Fruit fly (Drosophila melanogaster) whole organism, embryonic: ENCODE data around the gene Hsp60B.

Experiments used
- ATbp ChIP-seq: fragments of 200-800 bp; sonication (Bioruptor generic); optimal IDR thresholded peaks from 2 replicates; lab custom pipeline; 2017; ENCODE audit warnings: missing biosample characterization, mild to moderate bottlenecking, missing genetic modification characterization, missing genetic modification reagents
- Atf6 ChIP-seq: fragments of 200-800 bp; sonication (Bioruptor generic); IDR thresholded peaks from 2 replicates; pipeline ENCODE4 v1.3.6; 2022; ENCODE audit warnings: missing biosample characterization, missing genetic modification characterization
- CG1024 ChIP-seq: fragments of 200-800 bp; sonication (Bioruptor generic); IDR thresholded peaks from 2 replicates; pipeline ENCODE4 v1.3.6; 2022; ENCODE audit warnings: missing biosample characterization, missing genetic modification characterization
- CG10321 ChIP-seq: fragments of 200-800 bp; sonication (Bioruptor generic); IDR thresholded peaks from 2 replicates; pipeline ENCODE4 v1.3.6; 2022; ENCODE audit warnings: missing biosample characterization, missing genetic modification characterization
- CG10431 ChIP-seq: fragments of 200-800 bp; sonication (Bioruptor generic); optimal IDR thresholded peaks from 3 replicates; lab custom pipeline; 2018; ENCODE audit warnings: missing biosample characterization, mild to moderate bottlenecking, missing genetic modification characterization
- CG11560 ChIP-seq: fragments of 200-800 bp; sonication (Bioruptor generic); IDR thresholded peaks from 3 replicates; pipeline ENCODE4 v1.3.6; 2022; ENCODE audit warnings: missing biosample characterization, missing genetic modification characterization
- CG12236 ChIP-seq: fragments of 200-800 bp; sonication (Bioruptor generic); optimal IDR thresholded peaks from 2 replicates; lab custom pipeline; 2016; ENCODE audit warnings: missing biosample characterization, missing genetic modification characterization
- CG12769 ChIP-seq: fragments of 200-800 bp; sonication (Bioruptor generic); optimal IDR thresholded peaks from 2 replicates; lab custom pipeline; 2019; ENCODE audit warnings: missing biosample characterization, mild to moderate bottlenecking, missing genetic modification characterization, moderate library complexity
- CG14667 ChIP-seq: fragments of 200-800 bp; sonication (Bioruptor generic); IDR thresholded peaks from 2 replicates; pipeline ENCODE4 v1.3.6; 2022; ENCODE audit warnings: missing biosample characterization, missing genetic modification characterization
- CG15514 ChIP-seq: fragments of 200-800 bp; sonication (Bioruptor generic); optimal IDR thresholded peaks from 3 replicates; lab custom pipeline; 2017; ENCODE audit warnings: missing biosample characterization, missing genetic modification characterization, mild to moderate bottlenecking, moderate library complexity, missing genetic modification reagents
- CG18011 ChIP-seq: fragments of 200-800 bp; sonication (Bioruptor generic); optimal IDR thresholded peaks from 2 replicates; lab custom pipeline; 2017; ENCODE audit warnings: missing biosample characterization, missing genetic modification characterization, mild to moderate bottlenecking, moderate library complexity, missing genotype
- CG2129 ChIP-seq: fragments of 200-800 bp; sonication (Bioruptor generic); IDR thresholded peaks from 2 replicates; pipeline ENCODE4 v1.3.6; 2022; ENCODE audit warnings: missing biosample characterization, missing genetic modification characterization; ENCODE audit not compliant: partially characterized antibody
- CG2199 ChIP-seq: fragments of 200-800 bp; sonication (Bioruptor generic); IDR thresholded peaks from 3 replicates; pipeline ENCODE4 v1.3.6; 2022; ENCODE audit warnings: missing biosample characterization, missing genetic modification characterization
- CG2678 ChIP-seq: fragments of 200-800 bp; sonication (Bioruptor generic); optimal IDR thresholded peaks from 3 replicates; lab custom pipeline; 2019; ENCODE audit warnings: missing biosample characterization, mild to moderate bottlenecking, missing genetic modification characterization, moderate library complexity
- CG30403 ChIP-seq: fragments of 200-800 bp; sonication (Bioruptor generic); optimal IDR thresholded peaks from 3 replicates; lab custom pipeline; 2016; ENCODE audit warnings: missing biosample characterization, missing genetic modification characterization
- CG3065 ChIP-seq: fragments of 200-800 bp; sonication (Bioruptor generic); optimal IDR thresholded peaks from 2 replicates; lab custom pipeline; 2016; ENCODE audit warnings: missing biosample characterization, missing genetic modification characterization
- CG3163 ChIP-seq: fragments of 200-800 bp; sonication (Bioruptor generic); optimal IDR thresholded peaks from 3 replicates; lab custom pipeline; 2016; ENCODE audit warnings: missing biosample characterization, missing genetic modification characterization
- CG34224 ChIP-seq: fragments of 200-800 bp; sonication (Bioruptor generic); IDR thresholded peaks from 3 replicates; pipeline ENCODE4 v1.3.6; 2022; ENCODE audit warnings: missing biosample characterization, missing genetic modification characterization; ENCODE audit not compliant: partially characterized antibody
- CG43689 ChIP-seq: fragments of 200-800 bp; sonication (Bioruptor generic); IDR thresholded peaks from 2 replicates; pipeline ENCODE4 v1.3.6; 2022; ENCODE audit warnings: missing biosample characterization, missing genetic modification characterization
- CG4820 ChIP-seq: fragments of 200-800 bp; sonication (Bioruptor generic); optimal IDR thresholded peaks from 3 replicates; lab custom pipeline; 2016; ENCODE audit warnings: missing biosample characterization, missing genetic modification characterization
- CG6765 ChIP-seq: fragments of 200-800 bp; sonication (Bioruptor generic); optimal IDR thresholded peaks from 3 replicates; lab custom pipeline; 2017; ENCODE audit warnings: missing biosample characterization, mild to moderate bottlenecking, missing genetic modification characterization
- CG7372 ChIP-seq: fragments of 200-800 bp; sonication (Bioruptor generic); IDR thresholded peaks from 2 replicates; pipeline ENCODE4 v1.3.6; 2022; ENCODE audit warnings: missing biosample characterization, missing genetic modification characterization
- CG8944 ChIP-seq: fragments of 200-800 bp; sonication (Bioruptor generic); optimal IDR thresholded peaks from 3 replicates; lab custom pipeline; 2016; ENCODE audit warnings: missing biosample characterization, missing genetic modification characterization
- Dad ChIP-seq: fragments of 200-800 bp; sonication (Bioruptor generic); optimal IDR thresholded peaks from 3 replicates; lab custom pipeline; 2016; ENCODE audit warnings: missing biosample characterization, missing genetic modification characterization
- Deaf1 ChIP-seq: fragments of 200-800 bp; optimal IDR thresholded peaks from 3 replicates; lab custom pipeline; 2019; ENCODE audit warnings: missing biosample characterization, mild to moderate bottlenecking, missing genetic modification characterization, moderate library complexity
- Dll ChIP-seq: fragments of 200-800 bp; sonication (Bioruptor generic); IDR thresholded peaks from 4 replicates; pipeline ENCODE4 v1.3.6; 2022; ENCODE audit warnings: missing biosample characterization, missing genetic modification characterization; ENCODE audit not compliant: partially characterized antibody
- Drgx ChIP-seq: fragments of 200-800 bp; sonication (Bioruptor generic); IDR thresholded peaks from 2 replicates; pipeline ENCODE4 v1.3.6; 2022; ENCODE audit warnings: missing biosample characterization, missing genetic modification characterization
- ERR ChIP-seq: fragments of 200-800 bp; sonication (Bioruptor generic); optimal IDR thresholded peaks from 2 replicates; lab custom pipeline; 2016; ENCODE audit warnings: missing biosample characterization, missing genetic modification characterization
- HmgZ ChIP-seq: fragments of 200-800 bp; sonication (Bioruptor generic); optimal IDR thresholded peaks from 2 replicates; lab custom pipeline; 2018; ENCODE audit warnings: missing biosample characterization, mild to moderate bottlenecking, missing genetic modification characterization
- Hr51 ChIP-seq, 2 experiments: fragments of 200-800 bp; sonication (Bioruptor generic); optimal IDR thresholded peaks; 2 replicates in 1 of 2; 3 replicates in 1 of 2; lab custom pipeline; 2016 to 2018; ENCODE audit warnings: missing biosample characterization in 2 of 2, missing genetic modification characterization in 2 of 2, mild to moderate bottlenecking in 1 of 2, moderate library complexity in 1 of 2
- MBD-R2 ChIP-seq: fragments of 200-800 bp; sonication (Bioruptor generic); IDR thresholded peaks from 2 replicates; pipeline ENCODE4 v1.3.6; 2022; ENCODE audit warnings: missing biosample characterization, missing genetic modification characterization
- az2 ChIP-seq: fragments of 200-800 bp; sonication (Bioruptor generic); optimal IDR thresholded peaks from 3 replicates; lab custom pipeline; 2016; ENCODE audit warnings: missing biosample characterization, missing genetic modification characterization
- crp ChIP-seq, 2 experiments: fragments of 200-800 bp; sonication (Bioruptor generic); optimal IDR thresholded peaks; 2 replicates in 1 of 2; 3 replicates in 1 of 2; lab custom pipeline; 2017; ENCODE audit warnings: missing biosample characterization in 2 of 2, missing genetic modification characterization in 2 of 2, mild to moderate bottlenecking in 1 of 2, moderate library complexity in 1 of 2
- dan ChIP-seq: fragments of 200-800 bp; sonication (Bioruptor generic); IDR thresholded peaks from 2 replicates; pipeline ENCODE4 v1.3.6; 2022; ENCODE audit warnings: missing biosample characterization, missing genetic modification characterization
- dati ChIP-seq: fragments of 200-800 bp; sonication (Bioruptor generic); IDR thresholded peaks from 2 replicates; pipeline ENCODE4 v1.3.6; 2022; ENCODE audit warnings: missing biosample characterization, missing genetic modification characterization
- dm ChIP-seq: fragments of 200-800 bp; sonication (Bioruptor generic); optimal IDR thresholded peaks from 3 replicates; lab custom pipeline; 2016; ENCODE audit warnings: missing biosample characterization, missing genetic modification characterization
- emc ChIP-seq: fragments of 200-800 bp; sonication (Bioruptor generic); optimal IDR thresholded peaks from 2 replicates; lab custom pipeline; 2016; ENCODE audit warnings: missing biosample characterization, missing genetic modification characterization
- en ChIP-seq: fragments of 200-800 bp; sonication (Bioruptor generic); optimal IDR thresholded peaks from 2 replicates; lab custom pipeline; 2016; ENCODE audit warnings: missing biosample characterization, missing genetic modification characterization
- esg ChIP-seq: fragments of 200-800 bp; sonication (Bioruptor generic); conservative IDR thresholded peaks from 2 replicates; pipeline ENCODE4 v1.3.6; 2022; ENCODE audit warnings: missing biosample characterization, missing genetic modification characterization
- fru ChIP-seq: fragments of >200 bp; optimal IDR thresholded peaks from 2 replicates; lab custom pipeline; 2017
- ind ChIP-seq: fragments of 200-800 bp; sonication (Bioruptor generic); optimal IDR thresholded peaks from 3 replicates; lab custom pipeline; 2016; ENCODE audit warnings: missing biosample characterization, missing genetic modification characterization
- kay ChIP-seq: fragments of 200-800 bp; sonication (Bioruptor generic); optimal IDR thresholded peaks from 2 replicates; lab custom pipeline; 2016; ENCODE audit warnings: missing biosample characterization, missing genetic modification characterization
- ken ChIP-seq: fragments of 200-800 bp; sonication (Bioruptor generic); IDR thresholded peaks from 3 replicates; pipeline ENCODE4 v1.3.6; 2022; ENCODE audit warnings: missing biosample characterization, missing genetic modification characterization
- pum ChIP-seq: fragments of 200-800 bp; sonication (Bioruptor generic); optimal IDR thresholded peaks from 2 replicates; lab custom pipeline; 2016; ENCODE audit warnings: missing biosample characterization, missing genetic modification characterization
- salm ChIP-seq: fragments of 200-800 bp; sonication (Bioruptor generic); optimal IDR thresholded peaks from 2 replicates; lab custom pipeline; 2018; ENCODE audit warnings: missing biosample characterization, mild to moderate bottlenecking, missing genetic modification characterization
- tgo ChIP-seq: fragments of 200-800 bp; sonication (Bioruptor generic); IDR thresholded peaks from 3 replicates; pipeline ENCODE4 v1.3.6; 2022; ENCODE audit warnings: missing biosample characterization, missing genetic modification characterization
- toy ChIP-seq: fragments of 200-800 bp; sonication (Bioruptor generic); IDR thresholded peaks from 2 replicates; pipeline ENCODE4 v1.3.6; 2022; ENCODE audit warnings: missing biosample characterization, missing genetic modification characterization
- trem ChIP-seq: fragments of 200-800 bp; optimal IDR thresholded peaks from 3 replicates; lab custom pipeline; 2019; ENCODE audit warnings: missing biosample characterization, mild to moderate bottlenecking, missing genetic modification characterization, moderate library complexity
- ttk ChIP-seq: fragments of 200-800 bp; sonication (Bioruptor generic); IDR thresholded peaks from 2 replicates; pipeline ENCODE4 v2.1.2; 2022; ENCODE audit warnings: missing biosample characterization, missing genetic modification characterization
- unpg ChIP-seq: fragments of 200-800 bp; sonication (Bioruptor generic); optimal IDR thresholded peaks from 3 replicates; lab custom pipeline; 2018; ENCODE audit warnings: missing biosample characterization, mild to moderate bottlenecking, missing genetic modification characterization, moderate library complexity
- z ChIP-seq: fragments of 200-800 bp; sonication (Bioruptor generic); IDR thresholded peaks from 3 replicates; pipeline ENCODE4 v1.3.6; 2022; ENCODE audit warnings: missing biosample characterization, missing genetic modification characterization
- zfh2 ChIP-seq: fragments of 200-800 bp; sonication (Bioruptor generic); optimal IDR thresholded peaks from 2 replicates; lab custom pipeline; 2016; ENCODE audit warnings: missing biosample characterization, missing genetic modification characterization

Gene Hsp60B

DNA sequence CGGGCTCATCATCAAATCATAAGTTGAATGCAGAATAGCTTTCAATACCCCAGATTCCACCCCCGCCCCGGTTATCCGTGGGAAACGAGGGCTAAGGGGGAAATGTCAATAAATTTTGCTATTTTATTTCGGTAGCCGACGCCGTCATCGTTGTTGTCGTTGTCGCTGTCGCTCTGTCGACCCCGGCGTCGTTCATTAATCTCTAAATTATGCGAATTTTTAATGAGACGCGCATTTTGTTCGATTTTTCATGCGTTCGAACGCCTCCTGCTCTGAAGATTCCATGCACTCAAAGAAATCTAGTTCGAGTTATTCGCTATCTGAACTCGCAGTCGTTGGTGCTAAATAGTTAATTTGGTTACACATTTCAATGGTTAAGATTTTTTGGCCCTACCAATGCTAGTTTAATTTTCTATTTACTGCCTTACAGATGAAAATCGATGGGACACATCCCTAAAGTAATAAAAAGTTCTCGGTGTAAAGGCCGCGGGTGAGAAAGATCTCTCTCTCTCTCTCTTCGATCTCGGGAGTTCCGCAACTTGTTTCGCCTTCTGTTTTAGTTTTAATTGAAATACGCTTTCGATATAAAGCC, 9.8 kb upstream of the Hsp60B start (continued):
- peak; percentile 16 for TF ChIP-seq ATbp (GFP tag; lab: Kevin White, UChicago)
- TF ChIP-seq salm (tag; lab: Kevin White, UChicago): no peak
- TF ChIP-seq pum (GFP tag; lab: Kevin White, UChicago): peak; percentile 3
- no peak for TF ChIP-seq unpg (GFP tag; lab: Kevin White, UChicago)
- no peak for TF ChIP-seq crp (GFP tag; optimal IDR thresholded peaks at IDR 0.05; lab: Kevin White, UChicago)
- no peak for TF ChIP-seq CG1024 (GFP tag; lab: Robert Waterston, UW)
- no peak for TF ChIP-seq CG2678 (tag; lab: Kevin White, UChicago)
- TF ChIP-seq Drgx (GFP tag; lab: Robert Waterston, UW): peak; percentile 23; the same call in 1 of the 2 replicates
- no peak for TF ChIP-seq Deaf1
- TF ChIP-seq CG14667 (GFP tag; lab: Robert Waterston, UW): no peak
- 0 out of 2 replicates have a peak, but pooled peaks have one; percentile 21 for TF ChIP-seq esg
- no peak for TF ChIP-seq Dad (GFP tag; lab: Kevin White, UChicago)
- no peak for TF ChIP-seq HmgZ
- no peak for TF ChIP-seq en (GFP tag; lab: Kevin White, UChicago)
- no peak for TF ChIP-seq CG3065 (GFP tag; lab: Kevin White, UChicago)
- no peak for TF ChIP-seq CG2129 (GFP tag; lab: Robert Waterston, UW)
- TF ChIP-seq CG10431: no peak
- 0 out of 3 replicates have a peak, but pooled peaks have one; percentile 14 for TF ChIP-seq CG11560 (tag; lab: Robert Waterston, UW)
- peak; percentile 73 for TF ChIP-seq CG12769
- no peak for TF ChIP-seq CG3163 (GFP tag; lab: Kevin White, UChicago)
- TF ChIP-seq Hr51 (GFP tag; optimal IDR thresholded peaks at IDR 0.05; lab: Kevin White, UChicago): peak in 1 of 2 experiments; percentile 11
- TF ChIP-seq ERR: no peak
- TF ChIP-seq CG30403 (GFP tag; lab: Kevin White, UChicago): peak; percentile 41
- TF ChIP-seq ind (GFP tag; lab: Kevin White, UChicago): peak; percentile 18
- no peak for TF ChIP-seq dan (GFP tag; lab: Robert Waterston, UW)
- no peak for TF ChIP-seq CG34224 (GFP tag; lab: Robert Waterston, UW)
- peak; percentile 38; the same call in 2 of the 3 replicates for TF ChIP-seq tgo
- TF ChIP-seq CG6765 (GFP tag; lab: Kevin White, UChicago): no peak
- no peak for TF ChIP-seq dm (GFP tag; lab: Kevin White, UChicago)
- TF ChIP-seq az2 (GFP tag; lab: Kevin White, UChicago): peak; percentile 23
- TF ChIP-seq Atf6 (GFP tag; lab: Robert Waterston, UW): 0 out of 2 replicates have a peak, but pooled peaks have one; percentile 20
- TF ChIP-seq CG15514 (GFP tag; lab: Kevin White, UChicago): no peak
- TF ChIP-seq fru (lab: Kevin White, UChicago): no peak
- TF ChIP-seq CG2199 (GFP tag; lab: Robert Waterston, UW): no peak
- TF ChIP-seq kay: no peak
- no peak for TF ChIP-seq trem (tag; lab: Kevin White, UChicago)
- no peak for TF ChIP-seq CG43689 (GFP tag; lab: Robert Waterston, UW)
- no peak for TF ChIP-seq CG10321 (GFP tag; lab: Robert Waterston, UW)
- no peak for TF ChIP-seq CG8944 (GFP tag; lab: Kevin White, UChicago)
- no peak for TF ChIP-seq CG4820 (GFP tag; lab: Kevin White, UChicago)
- no peak for TF ChIP-seq ken (GFP tag; lab: Robert Waterston, UW)
- TF ChIP-seq zfh2: peak; percentile 35
- TF ChIP-seq ttk (GFP tag; lab: Robert Waterston, UW): no peak
- no peak for TF ChIP-seq CG12236 (GFP tag; lab: Kevin White, UChicago)
- no peak for TF ChIP-seq MBD-R2 (GFP tag; lab: Robert Waterston, UW)
- no peak for TF ChIP-seq CG7372 (GFP tag; lab: Robert Waterston, UW)
- TF ChIP-seq emc (GFP tag; lab: Kevin White, UChicago): no peak
- no peak for TF ChIP-seq dati (GFP tag; lab: Robert Waterston, UW)
- TF ChIP-seq CG18011: no peak
- no peak for TF ChIP-seq z (GFP tag; lab: Robert Waterston, UW)
- TF ChIP-seq Dll (GFP tag; lab: Robert Waterston, UW): no peak
- no peak for TF ChIP-seq toy (GFP tag; lab: Robert Waterston, UW)
